Fruit fly (Drosophila melanogaster): ENCODE results near the gene RpS19a.

The RpS19a gene

DNA sequence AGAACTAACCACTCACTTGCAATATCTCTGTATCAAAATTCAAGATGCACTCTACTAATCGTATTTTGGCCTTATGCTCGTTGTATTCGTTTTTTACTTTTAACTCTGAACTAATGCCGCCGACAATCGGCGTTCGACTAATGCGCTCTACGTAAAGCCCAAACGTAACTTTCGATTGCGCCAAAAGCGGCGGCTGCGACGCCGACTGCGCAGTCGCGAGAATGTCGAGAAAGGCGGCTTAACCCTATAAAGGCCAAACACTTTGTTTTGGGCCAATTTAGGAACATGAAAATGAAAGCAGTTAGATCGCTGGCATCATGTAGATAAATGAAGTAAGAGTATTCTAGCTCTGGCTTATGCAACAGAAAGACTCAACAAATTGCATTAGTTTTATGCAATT, 35.2 kb downstream of the RpS19a start:
- no peak for TF ChIP-seq D1 (tag; optimal IDR thresholded peaks at IDR 0.05)

DNA sequence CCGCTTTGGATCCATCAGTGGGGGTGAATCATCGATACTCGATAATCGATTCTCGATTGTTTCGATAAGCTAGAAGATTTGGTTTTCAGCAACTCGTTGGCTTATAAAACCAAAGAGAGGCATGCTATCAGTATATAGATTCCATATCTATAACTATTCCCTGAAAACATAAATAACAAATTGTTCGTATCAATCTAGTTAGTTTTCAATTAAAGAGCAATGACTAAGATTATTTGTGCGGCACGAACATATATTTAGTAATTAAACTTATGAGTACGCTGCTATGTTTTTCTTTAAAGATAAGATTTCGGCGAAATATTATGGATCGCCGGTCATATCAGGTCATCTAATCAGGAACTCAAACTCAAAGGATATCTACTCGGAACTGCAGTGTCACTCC, 36.8 kb downstream of the RpS19a start:
- no peak for TF ChIP-seq EcR (GFP tag; optimal IDR thresholded peaks at IDR 0.05)
- no peak for TF ChIP-seq fd96Ca (GFP tag; IDR thresholded peaks at IDR 0.05)
- TF ChIP-seq Ets98B (GFP tag; IDR thresholded peaks at IDR 0.05): no peak
- TF ChIP-seq rn (GFP tag; IDR thresholded peaks at IDR 0.05): no peak
- TF ChIP-seq CG12605 (GFP tag; IDR thresholded peaks at IDR 0.05): no peak
- TF ChIP-seq CG14655 (GFP tag; optimal IDR thresholded peaks at IDR 0.05): no peak
- no peak for TF ChIP-seq CG4496 (GFP tag; IDR thresholded peaks at IDR 0.05)
- TF ChIP-seq D1 (tag; optimal IDR thresholded peaks at IDR 0.05): no peak
- TF ChIP-seq Pif1B (GFP tag; optimal IDR thresholded peaks at IDR 0.05): no peak
- TF ChIP-seq CG34367 (tag; optimal IDR thresholded peaks at IDR 0.05): no peak
- no peak for TF ChIP-seq CG8159 (tag; optimal IDR thresholded peaks at IDR 0.05)
- TF ChIP-seq CG13204 (GFP tag; optimal IDR thresholded peaks at IDR 0.05): no peak
- TF ChIP-seq CG9948 (tag; optimal IDR thresholded peaks at IDR 0.05): no peak
- no peak for TF ChIP-seq Snoo (tag; optimal IDR thresholded peaks at IDR 0.05)

DNA sequence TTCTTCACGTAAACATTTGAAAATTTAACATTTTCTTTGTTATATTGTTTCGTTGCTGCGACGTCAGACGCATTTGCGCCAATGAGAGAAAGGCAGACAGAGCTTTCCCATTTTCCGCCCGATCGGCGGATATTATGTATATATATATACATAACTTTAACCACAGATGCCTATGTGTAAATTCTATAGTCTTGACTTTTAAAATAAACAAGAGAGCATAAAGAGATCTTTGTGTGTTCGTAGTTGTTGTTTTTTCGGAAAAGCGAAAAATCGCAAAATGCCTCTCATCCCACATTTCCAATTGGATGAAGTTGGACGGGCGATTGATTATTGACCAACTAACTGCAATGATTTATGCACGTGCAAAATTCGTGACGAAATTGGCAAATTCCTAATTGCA, 39.0 kb downstream of the RpS19a start, which contains the start of gene CG13012:
TSS of gene CG13012 (minus strand) at position 101 of the 400 bp plus-strand sequence.
- TF ChIP-seq Snoo (tag; optimal IDR thresholded peaks at IDR 0.05) (no peak), CG9948 (tag; optimal IDR thresholded peaks at IDR 0.05) (no peak), CG34367 (tag; optimal IDR thresholded peaks at IDR 0.05) (no peak), CG17806 (tag; optimal IDR thresholded peaks at IDR 0.05) (no peak), Pif1A (GFP tag; optimal IDR thresholded peaks at IDR 0.05) (no peak), rn (GFP tag; IDR thresholded peaks at IDR 0.05) (no peak), CG4496 (GFP tag; IDR thresholded peaks at IDR 0.05) (no peak), CG15710 (tag; optimal IDR thresholded peaks at IDR 0.05) (no peak), gl (tag; optimal IDR thresholded peaks at IDR 0.05) (no peak), D1 (tag; optimal IDR thresholded peaks at IDR 0.05) (no peak), CG8159 (tag; optimal IDR thresholded peaks at IDR 0.05) (no peak), CG12605 (GFP tag; IDR thresholded peaks at IDR 0.05) (no peak), CG13204 (GFP tag; optimal IDR thresholded peaks at IDR 0.05) (no peak)

DNA sequence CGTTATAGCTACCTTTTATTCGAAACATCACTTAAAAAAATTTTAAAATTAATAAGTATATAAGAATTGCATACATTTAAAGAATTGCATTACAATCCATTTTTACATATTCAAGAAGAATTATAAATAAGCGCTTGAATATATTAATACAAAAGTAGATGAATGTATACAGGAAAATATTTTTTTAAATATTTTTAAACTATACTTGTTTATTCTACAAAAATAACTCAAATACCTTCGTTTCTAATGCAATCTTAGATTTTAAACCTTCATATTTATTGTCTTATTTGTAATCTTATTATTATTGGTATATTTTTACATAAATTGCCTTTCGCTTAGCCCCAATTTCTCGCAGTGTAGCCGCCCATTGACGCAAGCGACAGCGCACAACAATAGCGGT, 39.5 kb downstream of the RpS19a start:
- TF ChIP-seq CG12605 (GFP tag; IDR thresholded peaks at IDR 0.05): no peak
- TF ChIP-seq CG14655 (GFP tag; optimal IDR thresholded peaks at IDR 0.05): no peak
- TF ChIP-seq CG8159 (tag; optimal IDR thresholded peaks at IDR 0.05): peak; percentile 18
- TF ChIP-seq rn (GFP tag; IDR thresholded peaks at IDR 0.05): no peak
- no peak for TF ChIP-seq Pif1B (GFP tag; optimal IDR thresholded peaks at IDR 0.05)
- no peak for TF ChIP-seq CG13204 (GFP tag; optimal IDR thresholded peaks at IDR 0.05)
- no peak for TF ChIP-seq CG8301 (tag; optimal IDR thresholded peaks at IDR 0.05)
- no peak for TF ChIP-seq gl (tag; optimal IDR thresholded peaks at IDR 0.05)
- TF ChIP-seq CG9948 (tag; optimal IDR thresholded peaks at IDR 0.05): peak; percentile 25
- no peak for TF ChIP-seq Ets98B (GFP tag; IDR thresholded peaks at IDR 0.05)
- TF ChIP-seq Pif1A (GFP tag; optimal IDR thresholded peaks at IDR 0.05): no peak
- TF ChIP-seq CG32121 (GFP tag; IDR thresholded peaks at IDR 0.05): no peak
- TF ChIP-seq CG15710 (tag; optimal IDR thresholded peaks at IDR 0.05): peak; percentile 20
- TF ChIP-seq CG17806 (tag; optimal IDR thresholded peaks at IDR 0.05): no peak
- peak; percentile 13 for TF ChIP-seq Snoo (tag; optimal IDR thresholded peaks at IDR 0.05)
- TF ChIP-seq CG34367 (tag; optimal IDR thresholded peaks at IDR 0.05): no peak
- TF ChIP-seq CG4496 (GFP tag; IDR thresholded peaks at IDR 0.05): 0 out of 3 replicates have a peak, but pooled peaks have one; percentile 14
- no peak for TF ChIP-seq fd96Ca (GFP tag; IDR thresholded peaks at IDR 0.05)
- TF ChIP-seq CG10348 (GFP tag; IDR thresholded peaks at IDR 0.05): no peak
- TF ChIP-seq EcR (GFP tag; optimal IDR thresholded peaks at IDR 0.05): no peak
- TF ChIP-seq D1 (tag; optimal IDR thresholded peaks at IDR 0.05): no peak

DNA sequence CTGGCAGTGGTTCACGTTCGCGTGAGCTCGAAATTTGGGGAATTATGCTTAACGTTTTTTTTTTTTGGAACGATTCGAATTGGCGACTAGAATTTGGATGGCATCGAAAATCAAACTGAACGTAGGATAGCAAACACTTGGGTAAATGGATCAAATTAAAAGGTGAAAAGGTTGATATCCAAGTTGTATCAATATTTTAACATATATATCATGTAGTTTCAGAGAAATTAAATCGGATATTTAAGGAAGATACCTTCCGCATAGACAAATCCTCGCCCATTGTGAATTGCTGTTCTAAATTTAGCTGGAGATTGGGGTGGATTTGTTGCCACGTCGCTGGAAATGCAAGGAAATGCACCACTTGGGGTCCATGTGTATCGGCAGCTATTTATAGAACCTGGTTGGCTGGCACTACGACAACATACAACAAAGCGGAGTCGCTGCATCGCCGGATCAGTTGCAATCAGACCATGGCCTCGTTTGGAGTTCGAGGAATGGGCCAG, 41.2 kb downstream of the RpS19a start, which contains the start of the genes CG13010 and sing:
TSS of gene CG13010 (minus strand) at position 101 of the 503 bp plus-strand sequence.
TSS of gene sing (plus strand) at position 453 of the 503 bp plus-strand sequence.
- no peak for TF ChIP-seq EcR (GFP tag; optimal IDR thresholded peaks at IDR 0.05)
- TF ChIP-seq CG34367 (tag; optimal IDR thresholded peaks at IDR 0.05): no peak
- TF ChIP-seq gl (tag; optimal IDR thresholded peaks at IDR 0.05): no peak
- TF ChIP-seq Pif1A (GFP tag; optimal IDR thresholded peaks at IDR 0.05): no peak
- no peak for TF ChIP-seq CG10348 (GFP tag; IDR thresholded peaks at IDR 0.05)
- no peak for TF ChIP-seq CG8159 (tag; optimal IDR thresholded peaks at IDR 0.05)
- TF ChIP-seq Ets98B (GFP tag; IDR thresholded peaks at IDR 0.05): no peak
- TF ChIP-seq CG12605 (GFP tag; IDR thresholded peaks at IDR 0.05): no peak
- TF ChIP-seq CG17806 (tag; optimal IDR thresholded peaks at IDR 0.05): no peak
- TF ChIP-seq CG14655 (GFP tag; optimal IDR thresholded peaks at IDR 0.05): no peak
- TF ChIP-seq CG15710 (tag; optimal IDR thresholded peaks at IDR 0.05): no peak
- TF ChIP-seq CG32121 (GFP tag; IDR thresholded peaks at IDR 0.05): no peak
- no peak for TF ChIP-seq D1 (tag; optimal IDR thresholded peaks at IDR 0.05)
- no peak for TF ChIP-seq fd96Ca (GFP tag; IDR thresholded peaks at IDR 0.05)
- no peak for TF ChIP-seq CG4496 (GFP tag; IDR thresholded peaks at IDR 0.05)
- TF ChIP-seq Snoo (tag; optimal IDR thresholded peaks at IDR 0.05): no peak

DNA sequence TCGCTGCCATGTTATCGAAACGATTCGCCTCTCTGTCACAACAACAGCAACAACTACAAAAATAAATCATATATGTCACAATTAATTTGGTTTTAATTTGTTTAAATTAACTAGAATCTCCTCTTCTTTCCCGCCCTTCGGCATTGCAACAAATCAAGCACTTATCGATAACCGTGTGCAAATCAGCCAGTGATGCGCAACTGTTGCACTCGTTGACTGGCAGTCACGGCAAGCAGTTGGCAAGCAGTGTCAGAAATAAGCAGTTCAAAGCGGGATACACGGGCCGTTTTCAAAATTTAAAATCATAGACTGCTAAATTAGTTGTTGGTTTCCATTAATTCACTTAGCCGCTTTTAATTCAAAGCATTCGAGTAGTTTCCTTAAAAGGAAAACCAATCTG, 46.1 kb downstream of the RpS19a start, which contains the start of gene Axs:
TSS of gene Axs (minus strand) at position 131 of the 400 bp plus-strand sequence.
- TF ChIP-seq CG9948 (tag; optimal IDR thresholded peaks at IDR 0.05) (no peak), CG4496 (GFP tag; IDR thresholded peaks at IDR 0.05) (0 out of 3 replicates have a peak, but pooled peaks have one; percentile 13)
